Worm (Caenorhabditis elegans) whole organism, late embryonic: ENCODE data around the gene nasp-1.

Experiments used
- C08G9.2 ChIP-seq: sonication (generic microtip); optimal IDR thresholded peaks from 2 replicates; lab custom pipeline; 2016; ENCODE audit warnings: mild to moderate bottlenecking, missing genetic modification characterization, moderate library complexity, missing compliant biosample characterization
- C38D4.7 ChIP-seq: fragments of 200-800 bp; sonication (Bioruptor generic); optimal IDR thresholded peaks from 2 replicates; lab custom pipeline; 2018; ENCODE audit warnings: mild to moderate bottlenecking, missing genetic modification characterization, moderate library complexity, missing compliant biosample characterization
- F13H6.1 ChIP-seq: sonication (generic microtip); optimal IDR thresholded peaks from 2 replicates; lab custom pipeline; 2016; ENCODE audit warnings: missing genetic modification characterization, missing compliant biosample characterization
- K02D7.2 ChIP-seq: sonication (generic microtip); optimal IDR thresholded peaks from 2 replicates; lab custom pipeline; 2017; ENCODE audit warnings: mild to moderate bottlenecking, missing genetic modification characterization, missing compliant biosample characterization
- Y22D7AL.16 ChIP-seq: sonication (generic microtip); optimal IDR thresholded peaks from 2 replicates; lab custom pipeline; 2016; ENCODE audit warnings: missing genetic modification characterization, missing compliant biosample characterization
- ahr-1 ChIP-seq: sonication (generic microtip); optimal IDR thresholded peaks from 2 replicates; lab custom pipeline; 2016; ENCODE audit warnings: missing genetic modification characterization, missing compliant biosample characterization
- ceh-14 ChIP-seq: sonication (generic microtip); optimal IDR thresholded peaks from 2 replicates; lab custom pipeline; 2016; ENCODE audit warnings: missing genotype, missing genetic modification characterization, missing compliant biosample characterization
- ceh-18 ChIP-seq: sonication (generic microtip); optimal IDR thresholded peaks from 2 replicates; lab custom pipeline; 2016; ENCODE audit warnings: missing genetic modification characterization, missing compliant biosample characterization
- ceh-2 ChIP-seq: sonication (generic microtip); optimal IDR thresholded peaks from 2 replicates; lab custom pipeline; 2016; ENCODE audit warnings: missing genotype, missing genetic modification characterization, missing compliant biosample characterization
- ceh-31 ChIP-seq: sonication (generic microtip); optimal IDR thresholded peaks from 2 replicates; lab custom pipeline; 2016; ENCODE audit warnings: missing genetic modification characterization, missing compliant biosample characterization
- ceh-34 ChIP-seq: sonication (generic microtip); optimal IDR thresholded peaks from 2 replicates; lab custom pipeline; 2016; ENCODE audit warnings: mild to moderate bottlenecking, missing genetic modification characterization, missing compliant biosample characterization
- ceh-45 ChIP-seq: fragments of 200-800 bp; sonication (Bioruptor generic); IDR thresholded peaks from 2 replicates; pipeline ENCODE4 v1.3.6; 2022; ENCODE audit warnings: missing genetic modification reagents, missing genetic modification characterization, missing compliant biosample characterization
- ceh-48 ChIP-seq: sonication (generic microtip); optimal IDR thresholded peaks from 2 replicates; lab custom pipeline; 2016; ENCODE audit warnings: missing genetic modification characterization, inconsistent platforms, missing compliant biosample characterization
- ceh-6 ChIP-seq: fragments of 200-800 bp; sonication (Bioruptor generic); optimal IDR thresholded peaks from 2 replicates; lab custom pipeline; 2018; ENCODE audit warnings: mild to moderate bottlenecking, missing genetic modification characterization, missing compliant biosample characterization
- che-1 ChIP-seq: sonication (generic microtip); optimal IDR thresholded peaks from 2 replicates; lab custom pipeline; 2016; ENCODE audit warnings: mild to moderate bottlenecking, missing genetic modification characterization, missing compliant biosample characterization
- dmd-4 ChIP-seq: sonication (generic microtip); optimal IDR thresholded peaks from 2 replicates; lab custom pipeline; 2016; ENCODE audit warnings: borderline replicate concordance, missing genetic modification characterization, missing compliant biosample characterization
- dve-1 ChIP-seq: sonication (generic microtip); optimal IDR thresholded peaks from 2 replicates; lab custom pipeline; 2017; ENCODE audit warnings: antibody characterized with exemption, mild to moderate bottlenecking, missing genetic modification characterization, missing compliant biosample characterization
- elt-2 ChIP-seq: sonication (generic microtip); optimal IDR thresholded peaks from 2 replicates; lab custom pipeline; 2016; ENCODE audit warnings: missing genetic modification reagents, missing genetic modification characterization, missing compliant biosample characterization
- elt-4 ChIP-seq: sonication (generic microtip); optimal IDR thresholded peaks from 2 replicates; lab custom pipeline; 2016; ENCODE audit warnings: missing genetic modification characterization, missing compliant biosample characterization
- ets-4 ChIP-seq: sonication (generic microtip); optimal IDR thresholded peaks from 2 replicates; lab custom pipeline; 2016; ENCODE audit warnings: missing genetic modification characterization, missing compliant biosample characterization
- eyg-1 ChIP-seq: sonication (generic microtip); optimal IDR thresholded peaks from 2 replicates; lab custom pipeline; 2016; ENCODE audit warnings: missing genotype, missing genetic modification characterization, missing compliant biosample characterization
- fax-1 ChIP-seq: sonication (generic microtip); optimal IDR thresholded peaks from 2 replicates; lab custom pipeline; 2016; ENCODE audit warnings: missing genotype, missing genetic modification characterization, missing compliant biosample characterization
- fkh-6 ChIP-seq: sonication (generic microtip); optimal IDR thresholded peaks from 2 replicates; lab custom pipeline; 2016; ENCODE audit warnings: missing genetic modification characterization, missing compliant biosample characterization
- gmeb-2 ChIP-seq: sonication (generic microtip); optimal IDR thresholded peaks from 2 replicates; lab custom pipeline; 2016; ENCODE audit warnings: missing genetic modification characterization, inconsistent platforms, missing compliant biosample characterization
- hlh-13 ChIP-seq: fragments of 200-800 bp; sonication (Bioruptor generic); optimal IDR thresholded peaks from 2 replicates; lab custom pipeline; 2018; ENCODE audit warnings: mild to moderate bottlenecking, missing genetic modification characterization, missing compliant biosample characterization
- hlh-8 ChIP-seq: sonication (generic microtip); optimal IDR thresholded peaks from 2 replicates; lab custom pipeline; 2016; ENCODE audit warnings: missing genotype, missing genetic modification characterization, missing compliant biosample characterization
- lim-6 ChIP-seq: sonication (generic microtip); optimal IDR thresholded peaks from 2 replicates; lab custom pipeline; 2016; ENCODE audit warnings: missing genetic modification characterization, missing compliant biosample characterization
- lin-11 ChIP-seq: fragments of 200-800 bp; sonication (Bioruptor generic); optimal IDR thresholded peaks from 2 replicates; lab custom pipeline; 2018; ENCODE audit warnings: mild to moderate bottlenecking, missing genetic modification characterization, missing compliant biosample characterization
- madf-2 ChIP-seq: sonication (generic microtip); optimal IDR thresholded peaks from 2 replicates; lab custom pipeline; 2017; ENCODE audit warnings: missing genetic modification characterization, missing compliant biosample characterization
- nfya-1 ChIP-seq: sonication (generic microtip); optimal IDR thresholded peaks from 2 replicates; lab custom pipeline; 2017; ENCODE audit warnings: missing genetic modification characterization, mild to moderate bottlenecking, missing compliant biosample characterization, antibody characterized with exemption, moderate library complexity
- nhr-11 ChIP-seq: fragments of 150-350 bp; optimal IDR thresholded peaks from 2 replicates; lab custom pipeline; 2014; ENCODE audit warnings: missing biosample characterization, missing genetic modification characterization
- nhr-232 ChIP-seq: sonication (generic microtip); optimal IDR thresholded peaks from 2 replicates; lab custom pipeline; 2016; ENCODE audit warnings: missing genetic modification characterization, missing compliant biosample characterization
- npax-4 ChIP-seq: sonication (generic microtip); optimal IDR thresholded peaks from 2 replicates; lab custom pipeline; 2016; ENCODE audit warnings: missing genetic modification characterization, missing compliant biosample characterization
- odd-2 ChIP-seq: sonication (generic microtip); optimal IDR thresholded peaks from 2 replicates; lab custom pipeline; 2017; ENCODE audit warnings: antibody characterized with exemption, mild to moderate bottlenecking, missing genetic modification characterization, missing compliant biosample characterization
- pag-3 ChIP-seq: sonication (generic microtip); optimal IDR thresholded peaks from 2 replicates; lab custom pipeline; 2016; ENCODE audit warnings: missing compliant biosample characterization, missing genetic modification characterization, borderline replicate concordance
- pat-9 ChIP-seq: fragments of 200-800 bp; sonication (Bioruptor generic); optimal IDR thresholded peaks from 2 replicates; lab custom pipeline; 2018; ENCODE audit warnings: mild to moderate bottlenecking, missing genetic modification characterization, moderate library complexity, missing compliant biosample characterization
- pax-1 ChIP-seq: fragments of 150-350 bp; optimal IDR thresholded peaks from 2 replicates; lab custom pipeline; 2014; ENCODE audit warnings: missing biosample characterization, missing genetic modification characterization
- pqm-1 ChIP-seq: sonication (generic microtip); optimal IDR thresholded peaks from 2 replicates; lab custom pipeline; 2016; ENCODE audit warnings: missing genetic modification characterization, missing compliant biosample characterization
- sdc-2 ChIP-seq: sonication (generic microtip); optimal IDR thresholded peaks from 2 replicates; lab custom pipeline; 2016; ENCODE audit warnings: missing genotype, missing genetic modification characterization, missing compliant biosample characterization
- sox-4 ChIP-seq: sonication (generic microtip); optimal IDR thresholded peaks from 2 replicates; lab custom pipeline; 2017; ENCODE audit warnings: mild to moderate bottlenecking, missing genetic modification characterization, inconsistent platforms, missing compliant biosample characterization
- syd-9 ChIP-seq: sonication (generic microtip); optimal IDR thresholded peaks from 2 replicates; lab custom pipeline; 2016; ENCODE audit warnings: mild to moderate bottlenecking, missing genetic modification characterization, moderate library complexity, missing compliant biosample characterization
- tbx-2 ChIP-seq: sonication (generic microtip); optimal IDR thresholded peaks from 2 replicates; lab custom pipeline; 2016; ENCODE audit warnings: missing genetic modification characterization, missing compliant biosample characterization
- ttx-3 ChIP-seq: sonication (generic microtip); optimal IDR thresholded peaks from 2 replicates; lab custom pipeline; 2016; ENCODE audit warnings: missing genetic modification reagents, missing genetic modification characterization, missing compliant biosample characterization
- unc-3 ChIP-seq, 2 experiments: fragments of 200-800 bp in 1 of 2; sonication (Bioruptor generic) in 1 of 2; sonication (generic microtip) in 1 of 2; conservative IDR thresholded peaks in 1 of 2; optimal IDR thresholded peaks in 1 of 2; 2 replicates each; pipeline versions ENCODE4 v1.3.6 to Lab custom; 2016 to 2022; ENCODE audit warnings: missing compliant biosample characterization in 2 of 2, missing genetic modification characterization in 2 of 2, missing genetic modification reagents in 1 of 2
- unc-42 ChIP-seq: sonication (generic microtip); optimal IDR thresholded peaks from 2 replicates; lab custom pipeline; 2016; ENCODE audit warnings: missing genotype, missing genetic modification characterization, missing compliant biosample characterization
- unc-55 ChIP-seq: sonication (generic microtip); optimal IDR thresholded peaks from 2 replicates; lab custom pipeline; 2017; ENCODE audit warnings: missing biosample characterization, missing genetic modification reagents, missing genetic modification characterization
- unc-86 ChIP-seq: sonication (generic microtip); optimal IDR thresholded peaks from 2 replicates; lab custom pipeline; 2016; ENCODE audit warnings: missing genetic modification characterization, missing compliant biosample characterization
- ztf-16 ChIP-seq: sonication (generic microtip); optimal IDR thresholded peaks from 2 replicates; lab custom pipeline; 2017; ENCODE audit warnings: missing genetic modification characterization, missing compliant biosample characterization

nasp-1 gene

ce11 chrII:11156160-11156559 is 49.7 kb downstream of the nasp-1 start:
- TF ChIP-seq Y22D7AL.16 (tag; lab: Kevin White, UChicago) (no peak), pag-3 (no peak), pqm-1 (tag; lab: Kevin White, UChicago) (no peak), tbx-2 (tag; lab: Kevin White, UChicago) (no peak), fkh-6 (no peak), unc-86 (tag; lab: Kevin White, UChicago) (no peak), dmd-4 (tag; lab: Kevin White, UChicago) (no peak), ets-4 (tag; lab: Kevin White, UChicago) (no peak)

ce11 chrII:11157660-11158059 is 51.2 kb downstream of the nasp-1 start:
- peak; percentile 20 for TF ChIP-seq pat-9
- peak; percentile 28 for TF ChIP-seq pag-3
- peak; percentile 38 for TF ChIP-seq fax-1
- peak; percentile 38 for TF ChIP-seq ceh-2 (tag; lab: Kevin White, UChicago)
- TF ChIP-seq gmeb-2 (tag; lab: Kevin White, UChicago), result peak; percentile 27
- TF ChIP-seq ahr-1, result no peak
- TF ChIP-seq ceh-18 (tag; lab: Kevin White, UChicago), result peak; percentile 48
- no peak for TF ChIP-seq nhr-11 (tag; lab: Kevin White, UChicago)
- TF ChIP-seq ceh-31 (tag; lab: Kevin White, UChicago), result peak; percentile 32
- TF ChIP-seq pax-1 (tag; lab: Kevin White, UChicago), result no peak
- peak; percentile 25 for TF ChIP-seq madf-2 (tag; lab: Kevin White, UChicago)
- 0 out of 2 replicates have a peak, but pooled peaks have one; percentile 35 for TF ChIP-seq ceh-45 (GFP tag; lab: Robert Waterston, UW)
- TF ChIP-seq unc-55 (GFP tag; lab: Kevin White, UChicago), result no peak
- TF ChIP-seq ceh-14, result peak; percentile 10
- peak; percentile 47 for TF ChIP-seq syd-9 (tag; lab: Kevin White, UChicago)
- no peak for TF ChIP-seq hlh-8
- no peak for TF ChIP-seq K02D7.2 (tag; lab: Kevin White, UChicago)
- peak; percentile 57 for TF ChIP-seq che-1
- TF ChIP-seq fkh-6, result peak; percentile 48
- peak; percentile 27 for TF ChIP-seq ttx-3 (tag; lab: Kevin White, UChicago)
- peak; percentile 51 for TF ChIP-seq dve-1
- TF ChIP-seq nfya-1 (tag; lab: Kevin White, UChicago), result peak; percentile 21
- no peak for TF ChIP-seq eyg-1 (tag; lab: Kevin White, UChicago)
- peak; percentile 63 for TF ChIP-seq elt-2 (tag; lab: Kevin White, UChicago)
- TF ChIP-seq nhr-232, result peak; percentile 27
- no peak for TF ChIP-seq lin-11 (tag; lab: Kevin White, UChicago)
- TF ChIP-seq unc-86 (tag; lab: Kevin White, UChicago), result no peak
- TF ChIP-seq ceh-34 (tag; lab: Kevin White, UChicago), result peak; percentile 8
- TF ChIP-seq ztf-16 (tag; lab: Kevin White, UChicago), result no peak
- TF ChIP-seq unc-3 (GFP tag; conservative IDR thresholded peaks at IDR 0.05; lab: Robert Waterston, UW), result peak; percentile 52; the same call in 1 of the 2 replicates
- TF ChIP-seq unc-3 (tag; optimal IDR thresholded peaks at IDR 0.05; lab: Kevin White, UChicago), result no peak
- TF ChIP-seq npax-4 (tag; lab: Kevin White, UChicago), result no peak
- TF ChIP-seq elt-4 (tag; lab: Kevin White, UChicago), result no peak
- peak; percentile 31 for TF ChIP-seq hlh-13 (GFP tag; lab: Kevin White, UChicago)
- peak; percentile 38 for TF ChIP-seq C08G9.2
- TF ChIP-seq odd-2 (tag; lab: Kevin White, UChicago), result no peak
- TF ChIP-seq ceh-48 (tag; lab: Kevin White, UChicago), result peak; percentile 26
- TF ChIP-seq lim-6, result no peak
- peak; percentile 19 for TF ChIP-seq dmd-4 (tag; lab: Kevin White, UChicago)
- TF ChIP-seq sox-4 (tag; lab: Kevin White, UChicago), result peak; percentile 46
- TF ChIP-seq C38D4.7 (GFP tag; lab: Kevin White, UChicago), result peak; percentile 32
- TF ChIP-seq F13H6.1 (tag; lab: Kevin White, UChicago), result no peak
- peak; percentile 14 for TF ChIP-seq tbx-2 (tag; lab: Kevin White, UChicago)
- peak; percentile 11 for TF ChIP-seq ceh-6
- peak; percentile 49 for TF ChIP-seq unc-42 (tag; lab: Kevin White, UChicago)
- TF ChIP-seq sdc-2 (tag; lab: Kevin White, UChicago), result peak; percentile 35
- TF ChIP-seq, all 69 proteins: peak for 30
